Worm (Caenorhabditis elegans) whole organism, dauer: Measurements from ENCODE around the gene Y71H2B.4.

Experiments used
- unc-62 ChIP-seq: sonication (generic microtip); optimal IDR thresholded peaks from 2 replicates; lab custom pipeline; 2017; ENCODE audit warnings: missing biosample characterization, missing genetic modification reagents, missing genetic modification characterization

The Y71H2B.4 gene

ce11 chrIII:2619559-2619958 is 796 bp downstream of the Y71H2B.4 start, which contains the start of gene ppfr-4:
Gene ppfr-4, plus strand, starts transcription at chrIII:2619936.
- TF ChIP-seq unc-62, result no peak

DNA sequence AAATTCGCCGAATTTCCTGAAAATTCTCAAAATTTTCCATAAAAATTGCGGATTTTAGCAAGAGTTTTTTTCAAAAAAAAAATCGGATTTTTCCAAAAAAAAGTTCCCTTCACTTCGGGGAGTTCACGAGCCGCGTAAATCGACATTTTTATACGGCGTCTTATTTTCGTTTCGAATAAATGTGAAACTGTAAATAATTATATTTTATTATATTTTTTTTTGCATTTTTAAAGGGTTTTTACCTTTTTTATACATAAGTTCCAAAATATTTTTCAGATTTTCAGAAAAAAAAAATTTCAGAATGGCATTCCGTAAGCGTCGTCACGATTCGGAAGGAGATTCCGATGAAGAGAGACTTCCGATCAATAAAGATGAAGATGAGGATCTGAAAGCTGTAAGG is 4.1 kb downstream of the Y71H2B.4 start, which contains the start of gene Y71H2B.2:
TSS of gene Y71H2B.2 (plus strand) at position 301 of the 400 bp plus-strand sequence.
- TF ChIP-seq unc-62, result no peak

ce11 chrIII:2628690-2629089 is 9.9 kb downstream of the Y71H2B.4 start, which contains the start of gene acbp-8:
Gene acbp-8, plus strand, starts transcription at chrIII:2629013.
- no peak for TF ChIP-seq unc-62

DNA sequence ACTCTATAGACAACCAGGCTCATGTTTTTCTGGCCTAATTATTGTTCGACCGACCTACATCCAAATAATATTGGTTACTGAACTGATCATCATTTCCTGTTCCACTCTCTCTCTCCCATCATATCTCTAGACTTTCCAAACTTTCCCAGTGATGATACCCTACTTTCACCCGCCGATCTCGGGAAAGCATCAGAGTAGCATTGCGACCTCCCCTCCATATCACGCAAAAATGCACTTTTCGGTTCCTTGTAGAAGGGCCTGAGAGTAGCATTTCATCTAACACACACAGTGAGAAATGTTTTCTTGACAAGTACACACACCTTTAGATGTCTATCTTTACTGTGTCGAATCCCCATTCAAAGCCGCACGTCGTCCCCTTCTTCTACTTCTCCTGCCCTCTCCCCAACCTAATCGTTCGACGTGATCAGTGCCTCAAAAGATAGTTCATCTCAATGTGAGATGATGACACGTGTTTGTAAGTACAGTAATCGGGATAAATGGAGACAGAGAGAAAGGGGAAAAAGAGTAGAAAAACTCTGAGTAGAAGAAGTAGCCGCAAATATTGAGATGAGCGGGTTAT is 14.1 kb downstream of the Y71H2B.4 start:
- TF ChIP-seq unc-62, result no peak

DNA sequence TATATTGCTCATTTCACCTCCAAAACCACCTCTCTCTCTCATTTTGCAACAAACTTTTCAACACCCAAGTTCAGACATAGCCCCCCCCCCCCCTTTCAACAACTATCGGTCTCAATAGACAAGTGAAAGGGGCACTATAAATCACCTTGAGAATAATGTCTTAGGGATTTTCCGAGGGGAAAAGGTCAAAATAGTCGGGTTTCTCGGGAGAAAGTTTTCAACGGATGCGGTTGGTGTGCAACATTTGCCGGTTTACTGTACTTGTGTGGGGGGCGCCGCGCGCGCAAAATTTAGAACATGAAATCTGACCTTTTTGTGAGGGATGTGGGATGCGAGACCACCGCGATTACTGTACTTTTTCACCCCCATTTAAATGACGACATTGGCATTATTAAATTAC is 15.8 kb downstream of the Y71H2B.4 start:
- no peak for TF ChIP-seq unc-62

DNA sequence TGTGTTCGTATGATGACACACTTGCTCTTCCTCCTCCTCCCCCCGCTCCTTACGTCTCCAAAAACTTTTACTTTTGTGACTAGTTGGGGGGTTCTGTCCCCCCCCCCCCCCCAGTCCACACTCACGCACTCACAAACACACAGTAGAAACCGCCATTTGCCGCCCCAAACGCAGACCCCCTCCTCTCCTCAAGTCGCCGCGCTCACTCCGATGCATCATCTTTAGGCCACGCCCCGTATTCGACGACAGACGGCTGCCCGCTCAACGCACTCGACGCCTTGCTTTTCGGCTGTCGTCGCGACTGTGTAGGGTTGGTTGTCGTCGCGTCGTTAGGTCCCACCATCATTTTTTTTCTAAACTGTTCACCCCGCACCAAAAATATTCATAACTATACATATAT is 17.4 kb downstream of the Y71H2B.4 start, which contains the start of gene zmp-2:
TSS of gene zmp-2 (plus strand) at position 247 of the 400 bp plus-strand sequence.
- TF ChIP-seq unc-62, result no peak

ce11 chrIII:2641659-2642058 is 22.9 kb downstream of the Y71H2B.4 start:
- TF ChIP-seq unc-62, result no peak

ce11 chrIII:2647194-2647925 is 28.6 kb downstream of the Y71H2B.4 start:
- no peak for TF ChIP-seq unc-62

ce11 chrIII:2651519-2651918 is 32.8 kb downstream of the Y71H2B.4 start:
- no peak for TF ChIP-seq unc-62

DNA sequence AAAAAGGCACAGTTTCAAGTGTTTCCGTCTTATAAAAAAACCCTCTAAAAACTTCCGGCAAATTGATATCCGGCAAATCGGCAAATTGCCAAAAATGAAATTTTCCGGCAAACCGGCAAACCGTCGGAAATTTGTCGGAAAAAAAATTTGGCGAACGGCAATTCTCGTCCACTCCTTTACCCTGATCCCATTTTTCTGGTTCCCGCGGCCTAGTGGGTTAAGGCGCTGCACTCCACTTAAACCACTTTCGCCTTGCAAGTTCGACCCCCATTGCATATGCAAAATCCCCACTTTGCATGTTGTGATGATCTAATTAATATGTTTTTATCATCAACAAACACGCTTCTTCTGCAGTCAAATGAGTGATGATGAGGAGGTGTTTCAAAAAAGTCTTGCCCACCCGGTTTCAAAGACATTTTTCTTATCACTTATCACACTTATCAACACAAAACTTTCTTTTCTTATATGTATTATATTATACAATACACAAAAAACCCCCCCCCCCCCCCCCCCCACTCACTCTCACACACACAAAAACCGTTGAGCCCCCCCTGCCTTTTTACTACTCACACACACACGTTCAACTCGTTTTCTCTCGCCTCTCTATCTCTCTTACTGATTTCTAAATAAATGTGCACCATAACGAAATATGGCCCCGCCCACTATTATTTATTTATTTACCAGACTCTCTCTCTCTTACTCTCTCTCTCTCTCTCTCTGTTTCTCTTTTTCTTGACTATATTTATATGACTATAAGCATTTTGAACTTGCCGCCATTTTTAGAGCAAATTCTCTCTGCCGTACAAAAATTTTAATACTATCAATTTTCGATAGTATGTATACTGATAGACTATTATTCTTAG is 34.2 kb downstream of the Y71H2B.4 start:
- TF ChIP-seq unc-62, result no peak

ce11 chrIII:2656168-2656567 is 37.4 kb downstream of the Y71H2B.4 start:
- TF ChIP-seq unc-62, result no peak

DNA sequence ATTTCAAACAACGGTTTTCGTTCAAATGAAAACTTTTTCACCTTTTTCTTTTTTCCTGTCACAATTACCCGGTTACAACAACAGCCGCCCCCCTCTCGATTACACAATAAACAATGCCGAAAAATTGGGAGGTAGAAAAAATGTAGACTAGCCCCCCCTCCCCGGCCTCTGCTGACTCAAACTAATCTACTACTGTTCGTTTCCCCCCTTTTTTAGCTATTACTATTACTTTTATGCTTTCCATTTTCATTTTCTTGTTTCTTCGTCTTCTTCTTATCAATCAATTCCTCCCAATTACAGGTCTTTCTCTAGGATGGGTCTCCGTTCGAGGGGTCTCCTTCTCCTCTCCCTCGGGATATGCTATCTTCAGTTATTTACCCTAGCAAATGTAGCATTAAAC is 39.0 kb downstream of the Y71H2B.4 start, which contains the start of gene let-805:
TSS of gene let-805 (plus strand) at position 301 of the 400 bp plus-strand sequence.
- no peak for TF ChIP-seq unc-62
